Worm (Caenorhabditis elegans) whole organism, L3 larva: ENCODE data around the gene lido-17.

Experiments used
- R02D3.7 ChIP-seq: fragments of 150-350 bp; optimal IDR thresholded peaks from 2 replicates; lab custom pipeline; 2014; ENCODE audit warnings: missing biosample characterization, missing genetic modification characterization
- ZK546.5 ChIP-seq: sonication (generic microtip); optimal IDR thresholded peaks from 2 replicates; lab custom pipeline; 2017; ENCODE audit warnings: missing biosample characterization, missing genetic modification characterization
- aly-2 ChIP-seq: fragments of 150-350 bp; optimal IDR thresholded peaks from 2 replicates; lab custom pipeline; 2014; ENCODE audit warnings: missing biosample characterization, missing genetic modification characterization
- ceh-16 ChIP-seq: sonication (generic microtip); optimal IDR thresholded peaks from 2 replicates; lab custom pipeline; 2017; ENCODE audit warnings: missing biosample characterization, missing genetic modification characterization
- ceh-28 ChIP-seq: fragments of 150-350 bp; optimal IDR thresholded peaks from 2 replicates; lab custom pipeline; 2014; ENCODE audit warnings: missing biosample characterization, missing genetic modification reagents, missing genetic modification characterization
- ceh-82 ChIP-seq: fragments of 150-350 bp; optimal IDR thresholded peaks from 2 replicates; lab custom pipeline; 2014; ENCODE audit warnings: missing biosample characterization, missing genetic modification characterization
- ceh-9 ChIP-seq: sonication (generic microtip); optimal IDR thresholded peaks from 2 replicates; lab custom pipeline; 2018; ENCODE audit warnings: missing biosample characterization, missing genetic modification characterization
- daf-12 ChIP-seq: fragments of 150-350 bp; optimal IDR thresholded peaks from 2 replicates; lab custom pipeline; 2014; ENCODE audit warnings: missing biosample characterization, missing genetic modification reagents, missing genetic modification characterization
- egl-27 ChIP-seq: sonication (generic microtip); optimal IDR thresholded peaks from 4 replicates; lab custom pipeline; 2017; ENCODE audit warnings: missing biosample characterization, missing genetic modification reagents, missing genetic modification characterization
- egl-5 ChIP-seq: fragments of 150-350 bp; optimal IDR thresholded peaks from 2 replicates; lab custom pipeline; 2017; ENCODE audit warnings: missing biosample characterization, missing genetic modification reagents, missing genetic modification characterization, inconsistent platforms
- elt-1 ChIP-seq: fragments of 150-350 bp; optimal IDR thresholded peaks from 2 replicates; lab custom pipeline; 2014; ENCODE audit warnings: missing biosample characterization, missing genetic modification characterization
- elt-2 ChIP-seq: sonication (generic microtip); optimal IDR thresholded peaks from 2 replicates; lab custom pipeline; 2016; ENCODE audit warnings: missing genetic modification reagents, mild to moderate bottlenecking, missing genetic modification characterization, missing compliant biosample characterization
- elt-3 ChIP-seq, 3 experiments: fragments of 150-350 bp in 1 of 3; sonication (generic microtip) in 2 of 3; optimal IDR thresholded peaks; 2 replicates in 2 of 3; 4 replicates in 1 of 3; lab custom pipeline; 2014 to 2017; ENCODE audit warnings: missing biosample characterization in 3 of 3, missing genetic modification characterization in 3 of 3
- eor-1 ChIP-seq, 2 experiments: fragments of 150-350 bp; optimal IDR thresholded peaks; 2 replicates each; lab custom pipeline; 2014 to 2018; ENCODE audit warnings: missing biosample characterization in 2 of 2, missing genetic modification characterization in 2 of 2
- fkh-10 ChIP-seq: sonication (generic microtip); optimal IDR thresholded peaks from 2 replicates; lab custom pipeline; 2017; ENCODE audit warnings: missing biosample characterization, missing genetic modification reagents, missing genetic modification characterization
- fkh-2 ChIP-seq: fragments of 150-350 bp; optimal IDR thresholded peaks from 2 replicates; lab custom pipeline; 2014; ENCODE audit warnings: missing biosample characterization, missing genetic modification reagents, missing genetic modification characterization
- fos-1 ChIP-seq: fragments of 150-350 bp; optimal IDR thresholded peaks from 2 replicates; lab custom pipeline; 2014; ENCODE audit warnings: missing biosample characterization, missing genetic modification characterization
- hmg-11 ChIP-seq: sonication (generic microtip); optimal IDR thresholded peaks from 2 replicates; lab custom pipeline; 2016; ENCODE audit warnings: missing genetic modification characterization, missing compliant biosample characterization
- jun-1 ChIP-seq: fragments of 150-350 bp; optimal IDR thresholded peaks from 2 replicates; lab custom pipeline; 2014; ENCODE audit warnings: missing biosample characterization, missing genetic modification reagents, missing genetic modification characterization
- lin-15B ChIP-seq: fragments of 150-350 bp; optimal IDR thresholded peaks from 2 replicates; lab custom pipeline; 2014; ENCODE audit warnings: missing biosample characterization, missing genetic modification characterization
- lin-39 ChIP-seq: fragments of 150-350 bp; optimal IDR thresholded peaks from 2 replicates; lab custom pipeline; 2018; ENCODE audit warnings: missing biosample characterization, missing genetic modification reagents, missing genetic modification characterization
- lsy-12 ChIP-seq: sonication (generic microtip); optimal IDR thresholded peaks from 2 replicates; lab custom pipeline; 2016; ENCODE audit warnings: mild to moderate bottlenecking, missing genetic modification characterization, missing compliant biosample characterization
- mdl-1 ChIP-seq: fragments of 150-350 bp; optimal IDR thresholded peaks from 2 replicates; lab custom pipeline; 2014; ENCODE audit warnings: missing biosample characterization, missing genetic modification characterization
- mml-1 ChIP-seq: fragments of 150-350 bp; sonication (generic microtip); optimal IDR thresholded peaks from 3 replicates; lab custom pipeline; 2014; ENCODE audit warnings: missing biosample characterization, missing genetic modification characterization
- nfya-1 ChIP-seq: sonication (generic microtip); optimal IDR thresholded peaks from 2 replicates; lab custom pipeline; 2017; ENCODE audit warnings: missing genetic modification characterization, mild to moderate bottlenecking, missing compliant biosample characterization, antibody characterized with exemption, moderate library complexity; ENCODE audit not compliant: insufficient read depth
- nhr-11 ChIP-seq: fragments of 150-350 bp; optimal IDR thresholded peaks from 2 replicates; lab custom pipeline; 2014; ENCODE audit warnings: missing biosample characterization, missing genetic modification characterization
- nhr-12 ChIP-seq: fragments of 150-350 bp; optimal IDR thresholded peaks from 2 replicates; lab custom pipeline; 2014; ENCODE audit warnings: missing biosample characterization, missing genetic modification characterization
- nhr-23 ChIP-seq: fragments of 150-350 bp; optimal IDR thresholded peaks from 2 replicates; lab custom pipeline; 2014; ENCODE audit warnings: missing biosample characterization, missing genetic modification reagents, missing genetic modification characterization
- nhr-237 ChIP-seq: fragments of 150-350 bp; optimal IDR thresholded peaks from 2 replicates; lab custom pipeline; 2014; ENCODE audit warnings: missing biosample characterization, missing genetic modification characterization
- nhr-25 ChIP-seq: sonication (generic microtip); optimal IDR thresholded peaks from 2 replicates; lab custom pipeline; 2017; ENCODE audit warnings: missing biosample characterization, missing genetic modification characterization
- nhr-28 ChIP-seq: fragments of 150-350 bp; optimal IDR thresholded peaks from 2 replicates; lab custom pipeline; 2014; ENCODE audit warnings: missing biosample characterization, missing genetic modification characterization
- nhr-43 ChIP-seq: sonication (generic microtip); optimal IDR thresholded peaks from 2 replicates; lab custom pipeline; 2016; ENCODE audit warnings: mild to moderate bottlenecking, missing genetic modification characterization, missing compliant biosample characterization; ENCODE audit not compliant: poor library complexity, severe bottlenecking
- nhr-67 ChIP-seq: fragments of 150-350 bp; optimal IDR thresholded peaks from 2 replicates; lab custom pipeline; 2014; ENCODE audit warnings: missing biosample characterization, missing genetic modification characterization
- nhr-76 ChIP-seq: fragments of 150-350 bp; sonication (generic microtip); optimal IDR thresholded peaks from 5 replicates; lab custom pipeline; 2014; ENCODE audit warnings: missing biosample characterization, missing genetic modification characterization
- nhr-77 ChIP-seq: fragments of 150-350 bp; optimal IDR thresholded peaks from 2 replicates; lab custom pipeline; 2014; ENCODE audit warnings: missing biosample characterization, missing genetic modification characterization
- pha-4 ChIP-seq: fragments of 150-350 bp; optimal IDR thresholded peaks from 2 replicates; lab custom pipeline; 2014; ENCODE audit warnings: missing biosample characterization, missing genetic modification reagents, missing genetic modification characterization
- sea-2 ChIP-seq: fragments of 150-350 bp; sonication (generic microtip); optimal IDR thresholded peaks from 4 replicates; lab custom pipeline; 2014; ENCODE audit warnings: missing biosample characterization, missing genetic modification reagents, missing genetic modification characterization
- skn-1 ChIP-seq: fragments of 150-350 bp; optimal IDR thresholded peaks from 2 replicates; lab custom pipeline; 2014; ENCODE audit warnings: missing biosample characterization, missing genetic modification characterization
- snpc-4 ChIP-seq: fragments of 150-350 bp; optimal IDR thresholded peaks from 2 replicates; lab custom pipeline; 2014; ENCODE audit warnings: missing biosample characterization, missing genetic modification characterization
- tbx-2 ChIP-seq: sonication (generic microtip); optimal IDR thresholded peaks from 2 replicates; lab custom pipeline; 2016; ENCODE audit warnings: mild to moderate bottlenecking, missing genetic modification characterization, missing compliant biosample characterization
- unc-39 ChIP-seq: sonication (generic microtip); optimal IDR thresholded peaks from 4 replicates; lab custom pipeline; 2017; ENCODE audit warnings: missing biosample characterization, missing genetic modification characterization
- unc-62 ChIP-seq: fragments of 150-350 bp; sonication (generic microtip); optimal IDR thresholded peaks from 4 replicates; lab custom pipeline; 2014; ENCODE audit warnings: missing biosample characterization, missing genetic modification reagents, missing genetic modification characterization
- zag-1 ChIP-seq: fragments of 150-350 bp; optimal IDR thresholded peaks from 2 replicates; lab custom pipeline; 2014; ENCODE audit warnings: missing biosample characterization, missing genetic modification characterization
- ztf-11 ChIP-seq: fragments of 150-350 bp; optimal IDR thresholded peaks from 2 replicates; lab custom pipeline; 2014; ENCODE audit warnings: missing biosample characterization, missing genetic modification characterization
- ztf-4 ChIP-seq: fragments of 150-350 bp; optimal IDR thresholded peaks from 2 replicates; lab custom pipeline; 2014; ENCODE audit warnings: missing biosample characterization, missing genetic modification characterization

Gene lido-17

DNA sequence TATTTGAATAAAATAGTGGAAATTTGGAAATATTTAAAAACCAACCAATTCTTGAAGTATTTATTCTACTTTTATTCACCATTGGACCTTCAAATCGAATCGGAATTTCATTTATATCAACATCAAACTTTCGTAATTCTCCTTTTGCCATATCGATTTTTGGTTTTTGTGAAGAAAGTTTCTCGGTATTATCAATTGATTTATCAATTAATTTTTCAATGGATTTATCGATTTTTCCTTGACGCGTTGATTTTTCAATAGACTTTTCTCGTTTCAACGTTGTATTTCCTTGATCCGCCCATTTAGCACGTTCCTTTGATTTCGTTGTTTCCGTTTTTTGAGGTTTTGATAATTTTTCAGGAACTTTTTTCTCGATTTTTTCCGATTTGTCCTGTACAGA is 23.2 kb downstream of the lido-17 start:
- TF ChIP-seq ceh-28 (tag; lab: Kevin White, UChicago) (peak; percentile 65), sea-2 (GFP tag; lab: Kevin White, UChicago) (no peak)
- TF ChIP-seq, all 47 proteins: peak for 1

DNA sequence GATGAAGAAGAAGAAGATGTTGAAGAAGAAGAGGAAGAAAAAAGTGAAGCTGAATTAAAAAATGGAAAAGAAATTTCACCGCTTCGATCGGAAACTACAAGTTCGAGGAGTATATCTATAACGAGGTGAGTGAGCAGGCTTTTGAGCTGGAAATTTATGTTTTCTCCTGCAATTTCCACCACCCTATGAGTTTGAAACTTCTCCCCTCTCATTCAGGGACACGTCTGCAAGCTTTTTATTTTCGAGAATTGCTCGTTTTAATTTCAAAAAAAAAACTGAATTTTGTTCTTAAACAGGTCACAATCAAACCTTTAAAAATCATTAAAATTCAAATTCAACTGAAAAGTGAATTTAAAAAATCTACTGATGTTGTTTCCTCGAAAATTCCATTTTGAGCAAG is 30.4 kb downstream of the lido-17 start:
- TF ChIP-seq lin-15B (tag; lab: Kevin White, UChicago) (no peak), R02D3.7 (tag; lab: Kevin White, UChicago) (no peak), nhr-77 (tag; lab: Kevin White, UChicago) (no peak), ceh-9 (tag; lab: Kevin White, UChicago) (no peak)
- TF ChIP-seq, all 47 proteins: peak for 0

ce11 chrII:9358230-9358629 is 34.4 kb downstream of the lido-17 start, which contains the start of gene mel-11:
TSS of gene mel-11 (plus strand) at chrII:9358530.
- TF ChIP-seq eor-1 (tag; optimal IDR thresholded peaks at IDR 0.05; lab: Kevin White, UChicago) (no peak), nhr-67 (no peak), nhr-76 (no peak), elt-3 (tag; optimal IDR thresholded peaks at IDR 0.05; lab: Kevin White, UChicago) (no peak), elt-1 (tag; lab: Kevin White, UChicago) (no peak), fkh-10 (no peak)

DNA sequence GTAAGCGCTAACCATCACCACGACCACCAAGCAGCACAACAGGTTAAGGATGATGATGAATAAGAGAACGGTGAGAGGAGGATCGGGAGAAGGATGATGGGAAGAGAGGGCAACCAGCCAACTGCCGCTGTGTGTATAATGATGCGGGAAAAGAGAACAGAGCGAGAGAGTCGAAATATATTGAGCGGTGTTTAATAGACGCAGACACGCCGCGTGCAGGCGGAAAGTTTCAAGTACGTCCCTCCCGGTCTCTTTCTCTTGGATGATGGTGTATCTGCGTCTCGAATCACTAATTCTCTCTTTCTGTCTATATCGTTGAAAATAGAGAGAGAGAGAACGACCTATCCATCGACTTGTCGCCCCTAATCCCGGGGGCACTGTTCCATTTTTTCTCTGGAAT is 35.9 kb downstream of the lido-17 start:
- no peak for TF ChIP-seq nhr-25 (tag; lab: Kevin White, UChicago)
- TF ChIP-seq nhr-67 = no peak
- TF ChIP-seq nhr-28 (tag; lab: Kevin White, UChicago) = no peak
- no peak for TF ChIP-seq nhr-12 (tag; lab: Kevin White, UChicago)
- TF ChIP-seq hmg-11 = peak; percentile 74
- no peak for TF ChIP-seq sea-2 (GFP tag; lab: Kevin White, UChicago)
- TF ChIP-seq ztf-11 = no peak
- peak; percentile 32 for TF ChIP-seq pha-4 (tag; lab: Kevin White, UChicago)
- TF ChIP-seq eor-1 (tag; optimal IDR thresholded peaks at IDR 0.05; lab: Kevin White, UChicago) = no peak
- TF ChIP-seq unc-62 (GFP tag; lab: Kevin White, UChicago) = no peak
- TF ChIP-seq skn-1 = no peak
- no peak for TF ChIP-seq zag-1
- TF ChIP-seq daf-12 = no peak
- no peak for TF ChIP-seq jun-1
- TF ChIP-seq fkh-2 (tag; lab: Kevin White, UChicago) = no peak
- peak; percentile 77 for TF ChIP-seq nhr-23 (tag; lab: Kevin White, UChicago)
- TF ChIP-seq ceh-16 = no peak
- no peak for TF ChIP-seq elt-1 (tag; lab: Kevin White, UChicago)
- TF ChIP-seq nfya-1 (tag; lab: Kevin White, UChicago) = peak; percentile 70
- TF ChIP-seq ZK546.5 (tag; lab: Kevin White, UChicago) = no peak
- peak; percentile 27 for TF ChIP-seq R02D3.7 (tag; lab: Kevin White, UChicago)
- peak; percentile 66 for TF ChIP-seq egl-5 (tag; lab: Kevin White, UChicago)
- TF ChIP-seq lsy-12 = peak; percentile 8
- no peak for TF ChIP-seq nhr-11 (tag; lab: Kevin White, UChicago)
- TF ChIP-seq unc-39 (tag; lab: Kevin White, UChicago) = no peak
- TF ChIP-seq elt-3 (tag; optimal IDR thresholded peaks at IDR 0.05; lab: Kevin White, UChicago) = no peak
- TF ChIP-seq tbx-2 = peak; percentile 3
- TF ChIP-seq ceh-82 (tag; lab: Kevin White, UChicago) = no peak
- TF ChIP-seq ztf-4 (tag; lab: Kevin White, UChicago) = no peak
- no peak for TF ChIP-seq fos-1 (tag; lab: Kevin White, UChicago)
- peak; percentile 16 for TF ChIP-seq elt-2 (tag; lab: Kevin White, UChicago)
- no peak for TF ChIP-seq aly-2 (tag; lab: Kevin White, UChicago)
- TF ChIP-seq nhr-77 (tag; lab: Kevin White, UChicago) = no peak
- TF ChIP-seq egl-27 (tag; lab: Kevin White, UChicago) = no peak
- TF ChIP-seq ceh-28 (tag; lab: Kevin White, UChicago) = peak; percentile 43
- TF ChIP-seq fkh-10 = no peak
- TF ChIP-seq mdl-1 (tag; lab: Kevin White, UChicago) = peak; percentile 6
- TF ChIP-seq lin-39 = peak; percentile 63
- peak; percentile 58 for TF ChIP-seq nhr-43 (tag; lab: Kevin White, UChicago)
- no peak for TF ChIP-seq mml-1 (tag; lab: Kevin White, UChicago)
- no peak for TF ChIP-seq nhr-76
- TF ChIP-seq nhr-237 (tag; lab: Kevin White, UChicago) = no peak
- TF ChIP-seq snpc-4 (tag; lab: Kevin White, UChicago) = peak; percentile 64
- TF ChIP-seq lin-15B (tag; lab: Kevin White, UChicago) = peak; percentile 27
